Worm (Caenorhabditis elegans) whole organism, L3 larva: Measurements from ENCODE around the gene nspc-20.

Experiments
- aly-2 ChIP-seq: fragments of 150-350 bp; optimal IDR thresholded peaks from 2 replicates; lab custom pipeline; 2014; ENCODE audit warnings: missing biosample characterization, missing genetic modification characterization
- ama-1 ChIP-seq: fragments of 150-350 bp; optimal IDR thresholded peaks from 2 replicates; lab custom pipeline; 2018
- nfya-1 ChIP-seq: sonication (generic microtip); optimal IDR thresholded peaks from 2 replicates; lab custom pipeline; 2017; ENCODE audit warnings: missing genetic modification characterization, mild to moderate bottlenecking, missing compliant biosample characterization, antibody characterized with exemption, moderate library complexity; ENCODE audit not compliant: insufficient read depth
- nhr-12 ChIP-seq: fragments of 150-350 bp; optimal IDR thresholded peaks from 2 replicates; lab custom pipeline; 2014; ENCODE audit warnings: missing biosample characterization, missing genetic modification characterization
- tbx-2 ChIP-seq: sonication (generic microtip); optimal IDR thresholded peaks from 2 replicates; lab custom pipeline; 2016; ENCODE audit warnings: mild to moderate bottlenecking, missing genetic modification characterization, missing compliant biosample characterization
- unc-39 ChIP-seq: sonication (generic microtip); optimal IDR thresholded peaks from 4 replicates; lab custom pipeline; 2017; ENCODE audit warnings: missing biosample characterization, missing genetic modification characterization
- unc-62 ChIP-seq: fragments of 150-350 bp; sonication (generic microtip); optimal IDR thresholded peaks from 4 replicates; lab custom pipeline; 2014; ENCODE audit warnings: missing biosample characterization, missing genetic modification reagents, missing genetic modification characterization
- zag-1 ChIP-seq: fragments of 150-350 bp; optimal IDR thresholded peaks from 2 replicates; lab custom pipeline; 2014; ENCODE audit warnings: missing biosample characterization, missing genetic modification characterization

ce11 chrX:14543224-14543623, 13.2 kb upstream of the nspc-20 start, which contains the start of gene T24C2.3:
- no peak for TF ChIP-seq tbx-2 (tag; lab: Kevin White, UChicago)
- TF ChIP-seq unc-62 = no peak
- no peak for TF ChIP-seq nhr-12 (tag; lab: Kevin White, UChicago)
- TF ChIP-seq nfya-1 (tag; lab: Kevin White, UChicago) = no peak
- no peak for TF ChIP-seq aly-2
- no peak for TF ChIP-seq unc-39 (tag; lab: Kevin White, UChicago)
- TF ChIP-seq ama-1 (lab: Kevin White, UChicago) = no peak
- TF ChIP-seq zag-1 (tag; lab: Kevin White, UChicago) = no peak
